Fruit fly (Drosophila melanogaster): ENCODE measurements around the gene CG17744.

Gene CG17744

dm6 chr3L:7006421-7006820 is 20.2 kb downstream of the CG17744 start:
- TF ChIP-seq CG14655 (GFP tag; optimal IDR thresholded peaks at IDR 0.05) (peak; percentile 19), Ets98B (GFP tag; IDR thresholded peaks at IDR 0.05) (no peak)

- TF ChIP-seq CG15710 (tag; optimal IDR thresholded peaks at IDR 0.05) (no peak), Snoo (tag; optimal IDR thresholded peaks at IDR 0.05) (no peak), CG8301 (tag; optimal IDR thresholded peaks at IDR 0.05) (no peak), CG9948 (tag; optimal IDR thresholded peaks at IDR 0.05) (no peak), fd96Ca (GFP tag; IDR thresholded peaks at IDR 0.05) (no peak), gl (tag; optimal IDR thresholded peaks at IDR 0.05) (no peak), CG34367 (tag; optimal IDR thresholded peaks at IDR 0.05) (no peak), Ets98B (GFP tag; IDR thresholded peaks at IDR 0.05) (no peak), CG10348 (GFP tag; IDR thresholded peaks at IDR 0.05) (no peak), CG13204 (GFP tag; optimal IDR thresholded peaks at IDR 0.05) (no peak), Pif1B (GFP tag; optimal IDR thresholded peaks at IDR 0.05) (no peak), rn (GFP tag; IDR thresholded peaks at IDR 0.05) (peak; percentile 64; the same call in 1 of the 2 replicates), CG4496 (GFP tag; IDR thresholded peaks at IDR 0.05) (no peak), CG32121 (GFP tag; IDR thresholded peaks at IDR 0.05) (peak; percentile 35; the same call in 1 of the 2 replicates), CG17806 (tag; optimal IDR thresholded peaks at IDR 0.05) (no peak), CG14655 (GFP tag; optimal IDR thresholded peaks at IDR 0.05) (peak; percentile 35), EcR (GFP tag; optimal IDR thresholded peaks at IDR 0.05) (no peak), D1 (tag; optimal IDR thresholded peaks at IDR 0.05) (no peak), Pif1A (GFP tag; optimal IDR thresholded peaks at IDR 0.05) (no peak), CG12605 (GFP tag; IDR thresholded peaks at IDR 0.05) (no peak), CG8159 (tag; optimal IDR thresholded peaks at IDR 0.05) (no peak)
Measured at dm6 chr3L:7003132-7003531, 23.5 kb downstream of the CG17744 start.

dm6 chr3L:7002355-7002754 is 24.2 kb downstream of the CG17744 start:
- TF ChIP-seq CG17806 (tag; optimal IDR thresholded peaks at IDR 0.05) (no peak), D1 (tag; optimal IDR thresholded peaks at IDR 0.05) (no peak), Pif1A (GFP tag; optimal IDR thresholded peaks at IDR 0.05) (no peak), Pif1B (GFP tag; optimal IDR thresholded peaks at IDR 0.05) (no peak), CG9948 (tag; optimal IDR thresholded peaks at IDR 0.05) (no peak), fd96Ca (GFP tag; IDR thresholded peaks at IDR 0.05) (no peak), CG13204 (GFP tag; optimal IDR thresholded peaks at IDR 0.05) (no peak), CG4496 (GFP tag; IDR thresholded peaks at IDR 0.05) (no peak), CG15710 (tag; optimal IDR thresholded peaks at IDR 0.05) (no peak)

DNA sequence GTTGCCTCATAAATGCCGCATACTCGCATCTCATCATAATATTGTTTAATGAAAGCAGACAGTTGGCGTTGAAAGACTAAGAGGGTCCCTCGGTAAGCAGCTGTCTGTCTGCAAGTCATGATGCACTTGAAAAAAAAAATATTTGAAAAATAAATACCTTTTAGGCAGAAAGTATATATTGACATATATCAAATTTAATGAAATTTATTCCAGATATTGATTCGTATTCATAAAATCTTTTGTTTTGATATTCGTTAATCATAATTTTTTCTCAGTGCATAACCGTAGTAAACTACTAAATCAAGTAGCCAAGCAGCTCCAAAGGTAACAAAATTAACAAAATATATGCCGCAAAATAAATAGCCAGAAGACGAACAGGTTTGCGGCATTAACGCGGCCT is 24.7 kb downstream of the CG17744 start:
- TF ChIP-seq Pif1A (GFP tag; optimal IDR thresholded peaks at IDR 0.05) (no peak), CG14655 (GFP tag; optimal IDR thresholded peaks at IDR 0.05) (no peak), CG32121 (GFP tag; IDR thresholded peaks at IDR 0.05) (peak; percentile 70), CG12605 (GFP tag; IDR thresholded peaks at IDR 0.05) (0 out of 2 replicates have a peak, but pooled peaks have one; percentile 10), CG8159 (tag; optimal IDR thresholded peaks at IDR 0.05) (peak; percentile 20)

dm6 chr3L:6999993-7000392 is 26.6 kb downstream of the CG17744 start:
- no peak for TF ChIP-seq D1 (tag; optimal IDR thresholded peaks at IDR 0.05)
- no peak for TF ChIP-seq Pif1A (GFP tag; optimal IDR thresholded peaks at IDR 0.05)
- no peak for TF ChIP-seq CG8301 (tag; optimal IDR thresholded peaks at IDR 0.05)
- TF ChIP-seq fd96Ca (GFP tag; IDR thresholded peaks at IDR 0.05) = no peak
- no peak for TF ChIP-seq EcR (GFP tag; optimal IDR thresholded peaks at IDR 0.05)
- no peak for TF ChIP-seq Pif1B (GFP tag; optimal IDR thresholded peaks at IDR 0.05)
- TF ChIP-seq CG34367 (tag; optimal IDR thresholded peaks at IDR 0.05) = no peak
- TF ChIP-seq CG15710 (tag; optimal IDR thresholded peaks at IDR 0.05) = no peak
- TF ChIP-seq CG32121 (GFP tag; IDR thresholded peaks at IDR 0.05) = no peak
- no peak for TF ChIP-seq CG9948 (tag; optimal IDR thresholded peaks at IDR 0.05)

DNA sequence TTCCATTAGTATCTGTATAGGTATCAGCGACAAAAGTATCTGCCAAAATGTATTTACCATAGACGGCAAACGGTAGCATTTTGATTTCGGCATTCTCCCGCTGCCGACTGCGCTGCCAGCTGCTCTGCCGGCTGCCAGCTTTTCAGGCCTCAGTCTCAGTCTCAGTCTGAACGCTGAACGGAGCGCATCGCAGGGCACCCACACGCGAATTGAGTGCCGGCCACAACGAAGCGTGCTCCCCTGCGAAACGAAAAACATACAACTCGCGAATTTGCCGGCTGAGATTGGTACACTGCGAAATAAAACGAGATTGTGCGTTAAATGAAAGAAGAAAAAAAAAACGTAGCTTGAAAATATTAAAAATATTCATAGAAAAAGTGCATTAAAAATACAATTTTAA is 27.9 kb downstream of the CG17744 start, which contains the start of gene Mp:
Gene Mp, plus strand, starts transcription at position 152 of the 400 bp plus-strand sequence.
- no peak for TF ChIP-seq CG4496 (GFP tag; IDR thresholded peaks at IDR 0.05)
- TF ChIP-seq CG8159 (tag; optimal IDR thresholded peaks at IDR 0.05) = no peak
- TF ChIP-seq CG14655 (GFP tag; optimal IDR thresholded peaks at IDR 0.05) = no peak
- TF ChIP-seq D1 (tag; optimal IDR thresholded peaks at IDR 0.05) = no peak
- TF ChIP-seq CG17806 (tag; optimal IDR thresholded peaks at IDR 0.05) = no peak
- TF ChIP-seq CG13204 (GFP tag; optimal IDR thresholded peaks at IDR 0.05) = no peak
- no peak for TF ChIP-seq fd96Ca (GFP tag; IDR thresholded peaks at IDR 0.05)
- no peak for TF ChIP-seq CG9948 (tag; optimal IDR thresholded peaks at IDR 0.05)
- no peak for TF ChIP-seq CG10348 (GFP tag; IDR thresholded peaks at IDR 0.05)
- no peak for TF ChIP-seq gl (tag; optimal IDR thresholded peaks at IDR 0.05)
- no peak for TF ChIP-seq CG8301 (tag; optimal IDR thresholded peaks at IDR 0.05)
- TF ChIP-seq CG12605 (GFP tag; IDR thresholded peaks at IDR 0.05) = peak; percentile 33; the same call in 1 of the 2 replicates
- peak; percentile 16; the same call in 1 of the 2 replicates for TF ChIP-seq CG32121 (GFP tag; IDR thresholded peaks at IDR 0.05)
- no peak for TF ChIP-seq EcR (GFP tag; optimal IDR thresholded peaks at IDR 0.05)
- TF ChIP-seq CG15710 (tag; optimal IDR thresholded peaks at IDR 0.05) = no peak
- TF ChIP-seq CG34367 (tag; optimal IDR thresholded peaks at IDR 0.05) = no peak
- TF ChIP-seq Pif1A (GFP tag; optimal IDR thresholded peaks at IDR 0.05) = no peak
- TF ChIP-seq Ets98B (GFP tag; IDR thresholded peaks at IDR 0.05) = 0 out of 2 replicates have a peak, but pooled peaks have one; percentile 15
- TF ChIP-seq Pif1B (GFP tag; optimal IDR thresholded peaks at IDR 0.05) = no peak
- TF ChIP-seq rn (GFP tag; IDR thresholded peaks at IDR 0.05) = no peak
- no peak for TF ChIP-seq Snoo (tag; optimal IDR thresholded peaks at IDR 0.05)

DNA sequence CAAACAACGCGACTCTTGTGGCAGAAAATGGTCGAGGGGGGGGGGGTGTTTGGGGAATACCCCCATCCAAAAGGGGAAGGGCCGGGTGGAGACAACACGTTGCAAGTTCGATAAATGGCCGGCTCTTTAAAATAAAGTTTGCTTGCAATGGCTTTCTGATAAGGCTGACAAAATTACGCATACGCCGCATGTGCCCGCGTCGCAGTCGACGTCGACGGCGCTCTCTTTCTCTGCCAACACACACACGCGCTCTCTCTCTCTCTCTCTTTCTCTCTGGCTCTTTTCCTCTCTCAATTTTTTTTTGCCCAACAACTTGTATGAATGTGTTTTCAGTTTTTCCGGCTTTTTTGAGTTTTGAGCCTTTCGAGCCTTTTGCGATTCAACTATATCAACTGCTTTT is 29.2 kb downstream of the CG17744 start:
- no peak for TF ChIP-seq fd96Ca (GFP tag; IDR thresholded peaks at IDR 0.05)
- no peak for TF ChIP-seq CG9948 (tag; optimal IDR thresholded peaks at IDR 0.05)
- peak; percentile 68; the same call in 1 of the 2 replicates for TF ChIP-seq CG12605 (GFP tag; IDR thresholded peaks at IDR 0.05)

Measured in whole organism, pupa.